Worm (Caenorhabditis elegans) whole organism, L4 larva: ENCODE measurements around the gene parp-2.

Experiments used
- lin-39 ChIP-seq: fragments of 150-350 bp; optimal IDR thresholded peaks from 2 replicates; lab custom pipeline; 2014; ENCODE audit warnings: missing biosample characterization, missing genetic modification reagents, missing genetic modification characterization
- madf-9 ChIP-seq: fragments of 200-800 bp; sonication (Bioruptor generic); conservative IDR thresholded peaks from 2 replicates; pipeline ENCODE4 v1.3.6; 2022; ENCODE audit warnings: missing genetic modification reagents, missing genetic modification characterization, missing compliant biosample characterization
- mdl-1 ChIP-seq, 2 experiments: fragments of 150-350 bp in 1 of 2; sonication (generic microtip) in 1 of 2; optimal IDR thresholded peaks; 2 replicates each; lab custom pipeline; 2014 to 2017; ENCODE audit warnings: missing biosample characterization in 2 of 2, missing genetic modification characterization in 2 of 2
- nhr-41 ChIP-seq: fragments of 200-800 bp; sonication (Bioruptor generic); IDR thresholded peaks from 2 replicates; pipeline ENCODE4 v1.3.6; 2022; ENCODE audit warnings: missing genetic modification reagents, missing genetic modification characterization, missing compliant biosample characterization

DNA sequence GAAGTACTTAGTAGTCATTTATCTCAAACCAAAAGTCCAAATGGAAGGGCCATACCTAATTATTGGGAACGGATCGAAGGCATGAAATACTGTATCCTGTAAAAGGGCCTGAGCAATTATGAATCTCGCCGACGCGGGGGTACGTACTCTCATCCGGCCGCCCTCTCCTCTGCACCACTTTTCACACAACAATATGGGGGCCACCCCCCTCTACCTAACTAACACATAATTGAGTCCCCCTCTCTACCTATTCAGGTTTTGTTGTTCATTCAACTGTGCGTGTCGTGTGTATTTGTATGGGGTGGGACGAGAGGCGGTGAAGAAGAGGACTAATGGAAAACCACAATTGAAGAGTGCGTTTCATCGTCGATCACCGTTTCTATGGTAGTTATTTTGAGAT lies 18.4 kb upstream of the parp-2 start:
- TF ChIP-seq mdl-1 (tag; optimal IDR thresholded peaks at IDR 0.05; lab: Kevin White, UChicago), result no peak
- no peak for TF ChIP-seq madf-9 (GFP tag; lab: Robert Waterston, UW)
- no peak for TF ChIP-seq nhr-41 (GFP tag; lab: Robert Waterston, UW)
- TF ChIP-seq lin-39, result no peak
